Worm (Caenorhabditis elegans) whole organism, L4 larva: ENCODE data around the gene unc-1.

Source experiments
- F10B5.3 ChIP-seq: sonication (generic microtip); optimal IDR thresholded peaks from 2 replicates; lab custom pipeline; 2016; ENCODE audit warnings: mild to moderate bottlenecking, missing genetic modification characterization, missing compliant biosample characterization
- F44E2.7 ChIP-seq: fragments of 200-800 bp; sonication (Bioruptor generic); IDR thresholded peaks from 2 replicates; pipeline ENCODE4 v2.1.2; 2022; ENCODE audit warnings: missing genetic modification characterization, missing compliant biosample characterization
- F49E8.2 ChIP-seq: sonication (generic microtip); optimal IDR thresholded peaks from 2 replicates; lab custom pipeline; 2016; ENCODE audit warnings: missing compliant biosample characterization, mild to moderate bottlenecking, missing genetic modification characterization, borderline replicate concordance
- T26A8.4 ChIP-seq: fragments of 200-800 bp; sonication (Bioruptor generic); IDR thresholded peaks from 2 replicates; pipeline ENCODE4 v1.3.6; 2022; ENCODE audit warnings: missing genetic modification characterization, missing compliant biosample characterization
- Y105C5A.15 ChIP-seq: fragments of 200-800 bp; sonication (Bioruptor generic); IDR thresholded peaks from 2 replicates; pipeline ENCODE4 v1.3.6; 2022; ENCODE audit warnings: missing genetic modification characterization, missing compliant biosample characterization
- ZK546.5 ChIP-seq, 2 experiments: sonication (generic microtip); optimal IDR thresholded peaks; 2 replicates each; lab custom pipeline; 2017; ENCODE audit warnings: missing biosample characterization in 2 of 2, missing genetic modification characterization in 2 of 2
- aha-1 ChIP-seq: fragments of 150-350 bp; peaks from one replicate; lab custom pipeline; 2014; ENCODE audit warnings: missing biosample characterization, missing genetic modification characterization
- aly-2 ChIP-seq: sonication (generic microtip); optimal IDR thresholded peaks from 2 replicates; lab custom pipeline; 2018; ENCODE audit warnings: missing biosample characterization, missing genetic modification characterization
- ama-1 ChIP-seq: fragments of 150-350 bp; optimal IDR thresholded peaks from 2 replicates; lab custom pipeline; 2014; ENCODE audit warnings: inconsistent platforms, mixed read lengths
- attf-4 ChIP-seq: sonication (generic microtip); optimal IDR thresholded peaks from 3 replicates; lab custom pipeline; 2017; ENCODE audit warnings: missing biosample characterization, missing genetic modification characterization
- ceh-20 ChIP-seq: fragments of 200-800 bp; sonication (Bioruptor generic); IDR thresholded peaks from 2 replicates; pipeline ENCODE4 v1.3.6; 2022; ENCODE audit warnings: missing genetic modification reagents, missing genetic modification characterization, missing compliant biosample characterization
- ceh-44 ChIP-seq: fragments of 200-800 bp; sonication (Bioruptor generic); IDR thresholded peaks from 2 replicates; pipeline ENCODE4 v1.3.6; 2022; ENCODE audit warnings: missing genetic modification reagents, missing genetic modification characterization, missing compliant biosample characterization
- ceh-62 ChIP-seq: sonication (generic microtip); optimal IDR thresholded peaks from 2 replicates; lab custom pipeline; 2017; ENCODE audit warnings: missing biosample characterization, missing genetic modification characterization
- cey-2 ChIP-seq: sonication (generic microtip); optimal IDR thresholded peaks from 3 replicates; lab custom pipeline; 2017; ENCODE audit warnings: missing genetic modification characterization, mild to moderate bottlenecking, missing compliant biosample characterization, antibody characterized with exemption, borderline replicate concordance; ENCODE audit not compliant: insufficient read depth
- daf-16 ChIP-seq, 3 experiments: sonication (generic microtip); optimal IDR thresholded peaks; 2 replicates each; lab custom pipeline; 2016 to 2017; ENCODE audit warnings: missing genetic modification characterization in 3 of 3, missing genetic modification reagents in 3 of 3, mild to moderate bottlenecking in 2 of 3, missing compliant biosample characterization in 2 of 3, missing biosample characterization in 1 of 3, moderate library complexity in 1 of 3
- daf-19 ChIP-seq: fragments of 200-800 bp; sonication (Bioruptor generic); conservative IDR thresholded peaks from 2 replicates; pipeline ENCODE4 v1.3.6; 2022; ENCODE audit warnings: missing genetic modification characterization, missing compliant biosample characterization
- dpl-1 ChIP-seq: fragments of 150-350 bp; optimal IDR thresholded peaks from 2 replicates; lab custom pipeline; 2014; ENCODE audit warnings: missing biosample characterization, missing genetic modification reagents, missing genetic modification characterization
- duxl-1 ChIP-seq: sonication (generic microtip); optimal IDR thresholded peaks from 2 replicates; lab custom pipeline; 2016; ENCODE audit warnings: mild to moderate bottlenecking, missing genetic modification characterization, moderate library complexity, missing compliant biosample characterization; ENCODE audit not compliant: poor library complexity
- egl-27 ChIP-seq: sonication (generic microtip); optimal IDR thresholded peaks from 3 replicates; lab custom pipeline; 2017; ENCODE audit warnings: missing biosample characterization, missing genetic modification reagents, missing genetic modification characterization
- fkh-10 ChIP-seq: fragments of 150-350 bp; optimal IDR thresholded peaks from 2 replicates; lab custom pipeline; 2014; ENCODE audit warnings: missing biosample characterization, missing genetic modification reagents, missing genetic modification characterization
- hlh-11 ChIP-seq: fragments of 200-800 bp; sonication (Bioruptor generic); optimal IDR thresholded peaks from 2 replicates; lab custom pipeline; 2018; ENCODE audit warnings: mild to moderate bottlenecking, missing genetic modification characterization, missing compliant biosample characterization
- hlh-30 ChIP-seq: sonication (generic microtip); optimal IDR thresholded peaks from 2 replicates; lab custom pipeline; 2017; ENCODE audit warnings: antibody characterized with exemption, mild to moderate bottlenecking, missing genetic modification characterization, missing compliant biosample characterization; ENCODE audit not compliant: insufficient read depth
- hmg-1.1 ChIP-seq: fragments of 200-800 bp; sonication (Bioruptor generic); IDR thresholded peaks from 2 replicates; pipeline ENCODE4 v1.3.6; 2022; ENCODE audit warnings: missing genetic modification reagents, missing genetic modification characterization, missing compliant biosample characterization
- lin-15B ChIP-seq: fragments of 150-350 bp; sonication (generic microtip); optimal IDR thresholded peaks from 3 replicates; lab custom pipeline; 2014; ENCODE audit warnings: missing biosample characterization, missing genetic modification characterization
- lin-38 ChIP-seq: fragments of 200-800 bp; sonication (Bioruptor generic); IDR thresholded peaks from 2 replicates; pipeline ENCODE4 v1.3.6; 2022; ENCODE audit warnings: missing genetic modification reagents, missing genetic modification characterization, missing compliant biosample characterization
- lin-39 ChIP-seq: fragments of 150-350 bp; optimal IDR thresholded peaks from 2 replicates; lab custom pipeline; 2014; ENCODE audit warnings: missing biosample characterization, missing genetic modification reagents, missing genetic modification characterization
- lir-3 ChIP-seq: sonication (generic microtip); optimal IDR thresholded peaks from 2 replicates; lab custom pipeline; 2016; ENCODE audit warnings: mild to moderate bottlenecking, missing genetic modification characterization, missing compliant biosample characterization
- mdl-1 ChIP-seq, 2 experiments: fragments of 150-350 bp in 1 of 2; sonication (generic microtip) in 1 of 2; optimal IDR thresholded peaks; 2 replicates each; lab custom pipeline; 2014 to 2017; ENCODE audit warnings: missing biosample characterization in 2 of 2, missing genetic modification characterization in 2 of 2
- mep-1 ChIP-seq: fragments of 150-350 bp; sonication (generic microtip); optimal IDR thresholded peaks from 3 replicates; lab custom pipeline; 2014; ENCODE audit warnings: missing biosample characterization, missing genetic modification characterization
- mxl-3 ChIP-seq: fragments of 200-800 bp; sonication (Bioruptor generic); optimal IDR thresholded peaks from 2 replicates; lab custom pipeline; 2018; ENCODE audit warnings: mild to moderate bottlenecking, missing genetic modification characterization, missing compliant biosample characterization
- nhr-11 ChIP-seq: fragments of 150-350 bp; optimal IDR thresholded peaks from 2 replicates; lab custom pipeline; 2014; ENCODE audit warnings: missing biosample characterization, missing genetic modification characterization
- nhr-111 ChIP-seq: fragments of 200-800 bp; sonication (Bioruptor generic); optimal IDR thresholded peaks from 2 replicates; lab custom pipeline; 2018; ENCODE audit warnings: mild to moderate bottlenecking, missing genetic modification characterization, missing compliant biosample characterization
- nhr-41 ChIP-seq: fragments of 200-800 bp; sonication (Bioruptor generic); IDR thresholded peaks from 2 replicates; pipeline ENCODE4 v1.3.6; 2022; ENCODE audit warnings: missing genetic modification reagents, missing genetic modification characterization, missing compliant biosample characterization
- nhr-42 ChIP-seq: fragments of 200-800 bp; sonication (Bioruptor generic); IDR thresholded peaks from 2 replicates; pipeline ENCODE4 v1.3.6; 2022; ENCODE audit warnings: missing genetic modification characterization, missing compliant biosample characterization
- nhr-6 ChIP-seq: fragments of 150-350 bp; optimal IDR thresholded peaks from 2 replicates; lab custom pipeline; 2014; ENCODE audit warnings: missing biosample characterization, missing genetic modification characterization
- nhr-76 ChIP-seq: fragments of 150-350 bp; optimal IDR thresholded peaks from 2 replicates; lab custom pipeline; 2014; ENCODE audit warnings: missing biosample characterization, missing genetic modification characterization
- saeg-2 ChIP-seq: fragments of 200-800 bp; sonication (Bioruptor generic); IDR thresholded peaks from 2 replicates; pipeline ENCODE4 v1.3.6; 2022; ENCODE audit warnings: missing genetic modification reagents, missing genetic modification characterization, missing compliant biosample characterization
- spr-3 ChIP-seq: fragments of 200-800 bp; sonication (Bioruptor generic); optimal IDR thresholded peaks from 2 replicates; lab custom pipeline; 2018; ENCODE audit warnings: mild to moderate bottlenecking, missing genetic modification characterization, missing compliant biosample characterization
- tag-97 ChIP-seq: fragments of 200-800 bp; sonication (Bioruptor generic); IDR thresholded peaks from 2 replicates; pipeline ENCODE4 v1.3.6; 2022; ENCODE audit warnings: missing genetic modification characterization, missing compliant biosample characterization
- unc-39 ChIP-seq: sonication (generic microtip); optimal IDR thresholded peaks from 2 replicates; lab custom pipeline; 2017; ENCODE audit warnings: missing biosample characterization, missing genetic modification characterization
- unc-62 ChIP-seq, 3 experiments: fragments of 150-350 bp in 1 of 3; sonication (generic microtip); optimal IDR thresholded peaks in 2 of 3; peaks in 1 of 3; 1 replicate in 1 of 3; 2 replicates in 2 of 3; lab custom pipeline; 2014 to 2017; ENCODE audit warnings: missing biosample characterization in 3 of 3, missing genetic modification characterization in 3 of 3, missing genetic modification reagents in 3 of 3, missing genotype in 1 of 3
- vab-7 ChIP-seq: fragments of 200-800 bp; sonication (Bioruptor generic); IDR thresholded peaks from 2 replicates; pipeline ENCODE4 v1.3.6; 2022; ENCODE audit warnings: missing genetic modification reagents, missing genetic modification characterization, missing compliant biosample characterization
- zfp-3 ChIP-seq: fragments of 200-800 bp; sonication (Bioruptor generic); conservative IDR thresholded peaks from 2 replicates; pipeline ENCODE4 v1.3.6; 2022; ENCODE audit warnings: missing genetic modification reagents, missing genetic modification characterization, missing compliant biosample characterization
- ztf-7 ChIP-seq: fragments of 150-350 bp; optimal IDR thresholded peaks from 2 replicates; lab custom pipeline; 2014; ENCODE audit warnings: missing biosample characterization, missing genetic modification characterization

unc-1 gene

DNA sequence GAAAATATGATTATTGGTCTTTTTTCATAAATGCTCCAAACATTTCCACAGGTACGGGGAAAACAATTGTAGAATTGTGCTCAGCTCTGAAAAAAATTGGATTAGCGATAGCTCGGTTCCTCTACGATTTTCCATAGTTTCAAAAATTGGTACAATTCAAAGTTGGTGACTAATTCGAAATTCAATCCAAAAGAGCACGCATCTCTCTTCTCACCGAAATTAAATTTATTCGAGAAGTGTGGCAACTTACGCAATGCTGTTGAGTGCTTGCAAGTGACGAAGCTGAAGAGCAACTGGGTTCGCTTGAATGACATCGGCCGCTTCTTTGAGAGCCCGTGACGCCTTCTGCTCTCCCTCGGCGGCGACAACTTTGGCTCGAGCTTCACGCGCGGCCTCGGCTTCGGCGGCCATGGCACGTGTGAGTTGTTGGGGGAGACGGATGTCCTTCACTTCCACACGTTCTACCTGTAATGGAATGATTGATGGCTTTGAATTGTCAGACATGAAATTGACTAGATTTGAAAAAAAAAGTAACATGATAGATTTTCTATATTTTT, 4.4 kb downstream of the unc-1 start (continued):
- TF ChIP-seq nhr-76 (tag; lab: Kevin White, UChicago), result no peak

DNA sequence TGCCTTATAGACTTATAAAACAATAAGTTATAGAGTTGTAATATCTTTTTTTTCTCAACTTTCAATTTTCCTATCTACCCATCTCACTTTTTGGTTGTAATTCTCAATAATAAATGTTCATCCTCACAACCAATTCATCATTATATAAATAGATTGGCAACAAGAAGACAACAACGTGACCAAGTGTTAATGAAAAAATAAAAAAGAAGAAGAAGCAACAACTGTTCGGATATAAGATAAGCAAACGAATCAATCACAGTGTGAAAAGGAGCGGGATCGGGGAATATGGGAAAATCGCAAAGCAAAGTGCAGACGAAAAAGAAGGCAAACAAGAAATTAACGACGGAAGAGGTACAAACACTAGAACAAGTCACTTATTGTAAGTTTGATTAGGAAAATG, 8.3 kb downstream of the unc-1 start, which contains the start of gene ncs-3:
Gene ncs-3, plus strand, starts transcription at position 153 of the 400 bp plus-strand sequence.
- TF ChIP-seq ztf-7 (tag; lab: Kevin White, UChicago), result no peak
- peak in 1 of 2 experiments; percentile 91 for TF ChIP-seq daf-16 (GFP tag; optimal IDR thresholded peaks at IDR 0.05; lab: Kevin White, UChicago)
- TF ChIP-seq daf-16 (tag; optimal IDR thresholded peaks at IDR 0.05; lab: Kevin White, UChicago), result no peak
- TF ChIP-seq zfp-3 (GFP tag; lab: Robert Waterston, UW), result no peak
- no peak for TF ChIP-seq nhr-6 (tag; lab: Kevin White, UChicago)
- no peak for TF ChIP-seq lir-3
- no peak for TF ChIP-seq cey-2 (tag; lab: Kevin White, UChicago)
- no peak for TF ChIP-seq lin-39
- TF ChIP-seq egl-27 (tag; lab: Kevin White, UChicago), result no peak
- no peak for TF ChIP-seq nhr-111
- TF ChIP-seq vab-7, result no peak
- no peak for TF ChIP-seq F49E8.2 (tag; lab: Kevin White, UChicago)
- TF ChIP-seq F10B5.3, result no peak
- no peak for TF ChIP-seq hmg-1.1 (GFP tag; lab: Robert Waterston, UW)
- TF ChIP-seq lin-15B (tag; lab: Kevin White, UChicago), result no peak
- TF ChIP-seq duxl-1 (tag; lab: Kevin White, UChicago), result no peak
- 0 out of 2 replicates have a peak, but pooled peaks have one; percentile 13 for TF ChIP-seq ceh-20 (GFP tag; lab: Robert Waterston, UW)
- TF ChIP-seq ceh-62, result no peak
- TF ChIP-seq dpl-1 (GFP tag; lab: Kevin White, UChicago), result no peak
- no peak for TF ChIP-seq hlh-30
- no peak for TF ChIP-seq F44E2.7
- TF ChIP-seq tag-97 (GFP tag; lab: Robert Waterston, UW), result no peak
- TF ChIP-seq unc-62 (GFP tag; optimal IDR thresholded peaks at IDR 0.05 in 1 of 2; lab: Kevin White, UChicago), result no peak
- no peak for TF ChIP-seq unc-62 (tag; optimal IDR thresholded peaks at IDR 0.05; lab: Kevin White, UChicago)
- TF ChIP-seq attf-4 (tag; lab: Kevin White, UChicago), result no peak
- peak; percentile 35 for TF ChIP-seq aha-1 (tag; lab: Kevin White, UChicago)

DNA sequence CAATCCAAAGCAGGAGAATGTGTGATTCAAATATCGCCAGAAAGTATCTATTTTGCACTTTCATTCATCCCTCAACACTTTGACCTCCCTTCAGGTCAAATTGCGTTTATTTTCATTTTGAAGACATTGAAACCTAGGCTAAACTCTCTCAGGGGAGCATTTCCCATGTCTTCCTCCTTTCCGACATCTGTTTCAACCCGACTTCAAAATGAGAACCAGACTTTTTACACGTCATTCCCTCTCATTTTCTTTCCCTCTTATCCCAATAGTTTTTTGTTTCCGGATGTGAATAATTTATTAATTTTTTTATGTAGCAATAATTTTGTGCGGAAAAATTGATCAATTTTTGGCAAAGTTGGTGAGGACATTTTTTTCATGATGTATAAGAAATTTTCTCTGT, 9.3 kb downstream of the unc-1 start:
- TF ChIP-seq hlh-11, result no peak
- TF ChIP-seq mdl-1 (tag; optimal IDR thresholded peaks at IDR 0.05; lab: Kevin White, UChicago), result no peak
- TF ChIP-seq mxl-3 (GFP tag; lab: Kevin White, UChicago), result no peak
- TF ChIP-seq aly-2 (tag; lab: Kevin White, UChicago), result no peak
- no peak for TF ChIP-seq daf-16 (GFP tag; optimal IDR thresholded peaks at IDR 0.05; lab: Kevin White, UChicago)
- TF ChIP-seq daf-16 (tag; optimal IDR thresholded peaks at IDR 0.05; lab: Kevin White, UChicago), result no peak

DNA sequence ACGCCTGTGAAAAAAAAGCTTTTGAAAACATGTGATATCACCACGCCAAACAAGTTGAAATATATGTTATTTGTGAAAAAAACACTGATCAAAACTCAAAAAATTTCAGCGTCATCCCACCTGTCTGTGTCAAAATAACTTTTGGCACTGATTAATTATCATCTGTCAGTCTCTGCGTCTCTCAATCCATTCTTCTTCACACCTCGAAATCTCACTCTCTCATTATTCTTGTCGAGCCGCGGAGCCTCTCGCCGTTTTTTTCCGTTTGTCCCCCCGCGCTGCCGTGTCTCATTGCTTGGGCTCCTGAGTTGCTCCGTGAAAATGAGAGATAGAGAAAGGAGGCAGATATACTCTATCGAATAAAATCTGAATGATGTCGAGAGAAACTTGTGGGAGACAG, 11.2 kb downstream of the unc-1 start:
- no peak for TF ChIP-seq saeg-2 (GFP tag; lab: Robert Waterston, UW)
- no peak for TF ChIP-seq mep-1 (tag; lab: Kevin White, UChicago)
- no peak for TF ChIP-seq Y105C5A.15 (GFP tag; lab: Robert Waterston, UW)
- TF ChIP-seq ama-1 (lab: Kevin White, UChicago), result no peak
- TF ChIP-seq daf-16 (GFP tag; optimal IDR thresholded peaks at IDR 0.05; lab: Kevin White, UChicago), result peak in 1 of 2 experiments; percentile 69
- TF ChIP-seq daf-16 (tag; optimal IDR thresholded peaks at IDR 0.05; lab: Kevin White, UChicago), result no peak
- TF ChIP-seq mxl-3 (GFP tag; lab: Kevin White, UChicago), result peak; percentile 18
- TF ChIP-seq ZK546.5 (tag; optimal IDR thresholded peaks at IDR 0.05; lab: Kevin White, UChicago), result no peak
- peak; percentile 43 for TF ChIP-seq hlh-11
- TF ChIP-seq unc-39, result no peak
- no peak for TF ChIP-seq lin-38
- TF ChIP-seq nhr-41 (GFP tag; lab: Robert Waterston, UW), result no peak
- TF ChIP-seq ceh-44, result no peak
- TF ChIP-seq spr-3, result no peak
- no peak for TF ChIP-seq F44E2.7
- no peak for TF ChIP-seq nhr-42 (GFP tag; lab: Robert Waterston, UW)
- TF ChIP-seq daf-19, result no peak
- TF ChIP-seq fkh-10 (GFP tag; lab: Kevin White, UChicago), result no peak
- TF ChIP-seq T26A8.4, result no peak
- TF ChIP-seq nhr-76 (tag; lab: Kevin White, UChicago), result no peak
- no peak for TF ChIP-seq vab-7
- peak; percentile 52 for TF ChIP-seq nhr-11 (tag; lab: Kevin White, UChicago)
